Worm (Caenorhabditis elegans) whole organism, L3 larva: ENCODE results near the gene srh-274.
"Not testable (repeated sequence)": the region's sequence is repeated elsewhere in the genome, so short reads cannot be mapped to it uniquely, and the experiment has no call there.

ENCODE experiments used
- R02D3.7 ChIP-seq: fragments of 150-350 bp; optimal IDR thresholded peaks from 2 replicates; lab custom pipeline; 2014; ENCODE audit warnings: missing biosample characterization, missing genetic modification characterization
- aly-2 ChIP-seq: fragments of 150-350 bp; optimal IDR thresholded peaks from 2 replicates; lab custom pipeline; 2014; ENCODE audit warnings: missing biosample characterization, missing genetic modification characterization
- ama-1 ChIP-seq: fragments of 150-350 bp; optimal IDR thresholded peaks from 2 replicates; lab custom pipeline; 2018
- ceh-16 ChIP-seq: sonication (generic microtip); optimal IDR thresholded peaks from 2 replicates; lab custom pipeline; 2017; ENCODE audit warnings: missing biosample characterization, missing genetic modification characterization
- ceh-82 ChIP-seq: fragments of 150-350 bp; optimal IDR thresholded peaks from 2 replicates; lab custom pipeline; 2014; ENCODE audit warnings: missing biosample characterization, missing genetic modification characterization
- ceh-9 ChIP-seq: sonication (generic microtip); optimal IDR thresholded peaks from 2 replicates; lab custom pipeline; 2018; ENCODE audit warnings: missing biosample characterization, missing genetic modification characterization
- egl-27 ChIP-seq: sonication (generic microtip); optimal IDR thresholded peaks from 4 replicates; lab custom pipeline; 2017; ENCODE audit warnings: missing biosample characterization, missing genetic modification reagents, missing genetic modification characterization
- egl-5 ChIP-seq: fragments of 150-350 bp; optimal IDR thresholded peaks from 2 replicates; lab custom pipeline; 2017; ENCODE audit warnings: missing biosample characterization, missing genetic modification reagents, missing genetic modification characterization, inconsistent platforms
- elt-1 ChIP-seq: fragments of 150-350 bp; optimal IDR thresholded peaks from 2 replicates; lab custom pipeline; 2014; ENCODE audit warnings: missing biosample characterization, missing genetic modification characterization
- elt-2 ChIP-seq: sonication (generic microtip); optimal IDR thresholded peaks from 2 replicates; lab custom pipeline; 2016; ENCODE audit warnings: missing genetic modification reagents, mild to moderate bottlenecking, missing genetic modification characterization, missing compliant biosample characterization
- eor-1 ChIP-seq, 2 experiments: fragments of 150-350 bp; optimal IDR thresholded peaks; 2 replicates each; lab custom pipeline; 2014 to 2018; ENCODE audit warnings: missing biosample characterization in 2 of 2, missing genetic modification characterization in 2 of 2
- fkh-10 ChIP-seq: sonication (generic microtip); optimal IDR thresholded peaks from 2 replicates; lab custom pipeline; 2017; ENCODE audit warnings: missing biosample characterization, missing genetic modification reagents, missing genetic modification characterization
- fkh-2 ChIP-seq: fragments of 150-350 bp; optimal IDR thresholded peaks from 2 replicates; lab custom pipeline; 2014; ENCODE audit warnings: missing biosample characterization, missing genetic modification reagents, missing genetic modification characterization
- fos-1 ChIP-seq: fragments of 150-350 bp; optimal IDR thresholded peaks from 2 replicates; lab custom pipeline; 2014; ENCODE audit warnings: missing biosample characterization, missing genetic modification characterization
- hmg-11 ChIP-seq: sonication (generic microtip); optimal IDR thresholded peaks from 2 replicates; lab custom pipeline; 2016; ENCODE audit warnings: missing genetic modification characterization, missing compliant biosample characterization
- jun-1 ChIP-seq: fragments of 150-350 bp; optimal IDR thresholded peaks from 2 replicates; lab custom pipeline; 2014; ENCODE audit warnings: missing biosample characterization, missing genetic modification reagents, missing genetic modification characterization
- lin-15B ChIP-seq: fragments of 150-350 bp; optimal IDR thresholded peaks from 2 replicates; lab custom pipeline; 2014; ENCODE audit warnings: missing biosample characterization, missing genetic modification characterization
- lin-39 ChIP-seq: fragments of 150-350 bp; optimal IDR thresholded peaks from 2 replicates; lab custom pipeline; 2018; ENCODE audit warnings: missing biosample characterization, missing genetic modification reagents, missing genetic modification characterization
- mdl-1 ChIP-seq: fragments of 150-350 bp; optimal IDR thresholded peaks from 2 replicates; lab custom pipeline; 2014; ENCODE audit warnings: missing biosample characterization, missing genetic modification characterization
- mml-1 ChIP-seq: fragments of 150-350 bp; sonication (generic microtip); optimal IDR thresholded peaks from 3 replicates; lab custom pipeline; 2014; ENCODE audit warnings: missing biosample characterization, missing genetic modification characterization
- nfya-1 ChIP-seq: sonication (generic microtip); optimal IDR thresholded peaks from 2 replicates; lab custom pipeline; 2017; ENCODE audit warnings: missing genetic modification characterization, mild to moderate bottlenecking, missing compliant biosample characterization, antibody characterized with exemption, moderate library complexity; ENCODE audit not compliant: insufficient read depth
- nhr-11 ChIP-seq: fragments of 150-350 bp; optimal IDR thresholded peaks from 2 replicates; lab custom pipeline; 2014; ENCODE audit warnings: missing biosample characterization, missing genetic modification characterization
- nhr-237 ChIP-seq: fragments of 150-350 bp; optimal IDR thresholded peaks from 2 replicates; lab custom pipeline; 2014; ENCODE audit warnings: missing biosample characterization, missing genetic modification characterization
- nhr-25 ChIP-seq: sonication (generic microtip); optimal IDR thresholded peaks from 2 replicates; lab custom pipeline; 2017; ENCODE audit warnings: missing biosample characterization, missing genetic modification characterization
- nhr-28 ChIP-seq: fragments of 150-350 bp; optimal IDR thresholded peaks from 2 replicates; lab custom pipeline; 2014; ENCODE audit warnings: missing biosample characterization, missing genetic modification characterization
- nhr-43 ChIP-seq: sonication (generic microtip); optimal IDR thresholded peaks from 2 replicates; lab custom pipeline; 2016; ENCODE audit warnings: mild to moderate bottlenecking, missing genetic modification characterization, missing compliant biosample characterization; ENCODE audit not compliant: poor library complexity, severe bottlenecking
- nhr-77 ChIP-seq: fragments of 150-350 bp; optimal IDR thresholded peaks from 2 replicates; lab custom pipeline; 2014; ENCODE audit warnings: missing biosample characterization, missing genetic modification characterization
- pqm-1 ChIP-seq: fragments of 150-350 bp; optimal IDR thresholded peaks from 2 replicates; lab custom pipeline; 2017; ENCODE audit warnings: missing biosample characterization, missing genetic modification characterization, inconsistent platforms
- sea-2 ChIP-seq: fragments of 150-350 bp; sonication (generic microtip); optimal IDR thresholded peaks from 4 replicates; lab custom pipeline; 2014; ENCODE audit warnings: missing biosample characterization, missing genetic modification reagents, missing genetic modification characterization
- skn-1 ChIP-seq: fragments of 150-350 bp; optimal IDR thresholded peaks from 2 replicates; lab custom pipeline; 2014; ENCODE audit warnings: missing biosample characterization, missing genetic modification characterization
- snpc-4 ChIP-seq: fragments of 150-350 bp; optimal IDR thresholded peaks from 2 replicates; lab custom pipeline; 2014; ENCODE audit warnings: missing biosample characterization, missing genetic modification characterization
- tbx-2 ChIP-seq: sonication (generic microtip); optimal IDR thresholded peaks from 2 replicates; lab custom pipeline; 2016; ENCODE audit warnings: mild to moderate bottlenecking, missing genetic modification characterization, missing compliant biosample characterization
- unc-39 ChIP-seq: sonication (generic microtip); optimal IDR thresholded peaks from 4 replicates; lab custom pipeline; 2017; ENCODE audit warnings: missing biosample characterization, missing genetic modification characterization

srh-274 gene

DNA sequence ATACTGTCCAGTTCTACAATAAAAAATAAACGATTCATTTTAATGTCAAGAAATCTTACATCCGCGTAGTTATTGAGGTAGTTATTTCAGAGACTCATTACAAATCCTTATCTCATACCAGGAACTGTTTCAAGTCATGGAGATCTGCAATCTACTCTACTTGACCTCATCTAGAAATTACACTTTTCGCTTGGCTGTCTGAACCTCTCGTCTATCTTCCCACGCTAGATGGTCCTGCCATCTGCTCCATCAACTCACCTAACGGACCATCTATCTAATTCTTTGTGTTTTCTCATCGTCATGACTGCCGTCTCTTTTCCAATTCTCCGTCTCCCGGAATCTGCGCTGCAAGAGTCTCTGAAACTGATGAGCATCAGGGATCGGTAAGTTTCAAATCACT lies 11.3 kb downstream of the srh-274 start, which contains the start of gene F45D11.7:
TSS of gene F45D11.7 (plus strand) at position 301 of the 400 bp plus-strand sequence.
- TF ChIP-seq fkh-10 (GFP tag; lab: Kevin White, UChicago); nfya-1 (tag; lab: Kevin White, UChicago); nhr-28: not testable (repeated sequence)
- TF ChIP-seq, all 47 proteins: peak for 0; not testable (repeated sequence) for 47

DNA sequence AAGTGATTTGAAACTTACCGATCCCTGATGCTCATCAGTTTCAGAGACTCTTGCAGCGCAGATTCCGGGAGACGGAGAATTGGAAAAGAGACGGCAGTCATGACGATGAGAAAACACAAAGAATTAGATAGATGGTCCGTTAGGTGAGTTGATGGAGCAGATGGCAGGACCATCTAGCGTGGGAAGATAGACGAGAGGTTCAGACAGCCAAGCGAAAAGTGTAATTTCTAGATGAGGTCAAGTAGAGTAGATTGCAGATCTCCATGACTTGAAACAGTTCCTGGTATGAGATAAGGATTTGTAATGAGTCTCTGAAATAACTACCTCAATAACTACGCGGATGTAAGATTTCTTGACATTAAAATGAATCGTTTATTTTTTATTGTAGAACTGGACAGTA lies 13.2 kb downstream of the srh-274 start, which contains the start of gene F45D11.11:
TSS of gene F45D11.11 (minus strand) at position 101 of the 400 bp plus-strand sequence.
- not testable (repeated sequence) for TF ChIP-seq tbx-2 (tag; lab: Kevin White, UChicago); unc-39; fkh-2 (tag; lab: Kevin White, UChicago)
- TF ChIP-seq, all 47 proteins: peak for 0; not testable (repeated sequence) for 47

DNA sequence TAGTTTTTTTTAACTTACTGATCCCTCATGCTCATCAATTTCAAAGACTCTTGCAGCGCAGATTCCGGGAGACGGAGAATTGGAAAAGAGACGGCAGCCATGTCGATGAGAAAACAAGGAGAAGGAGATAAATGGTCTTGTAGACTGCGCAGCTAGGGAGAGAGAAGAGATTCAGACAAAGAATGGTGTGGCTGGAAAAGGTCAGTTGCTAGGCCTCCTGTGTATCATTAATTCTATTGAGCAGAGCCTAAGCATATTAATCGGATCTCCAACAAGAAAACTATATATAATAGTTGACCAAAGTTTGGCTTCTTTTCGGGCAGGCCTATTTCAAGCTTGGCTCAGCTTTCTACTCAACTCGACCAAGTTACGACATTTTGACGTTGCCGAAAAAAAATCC lies 16.6 kb downstream of the srh-274 start, which contains the start of gene fbxb-29:
TSS of gene fbxb-29 (minus strand) at position 101 of the 400 bp plus-strand sequence.
- no peak for TF ChIP-seq ama-1 (lab: Kevin White, UChicago)
- no peak for TF ChIP-seq nhr-237 (tag; lab: Kevin White, UChicago)
- TF ChIP-seq, all 47 proteins: peak for 0

- TF ChIP-seq nhr-28 (no peak), skn-1 (tag; lab: Kevin White, UChicago) (no peak), ama-1 (lab: Kevin White, UChicago) (no peak), egl-5 (tag; lab: Kevin White, UChicago) (no peak), snpc-4 (tag; lab: Kevin White, UChicago) (no peak), fos-1 (tag; lab: Kevin White, UChicago) (no peak), lin-39 (tag; lab: Kevin White, UChicago) (no peak), fkh-2 (tag; lab: Kevin White, UChicago) (no peak), nhr-25 (tag; lab: Kevin White, UChicago) (no peak), fkh-10 (GFP tag; lab: Kevin White, UChicago) (no peak), pqm-1 (tag; lab: Kevin White, UChicago) (no peak), nhr-43 (tag; lab: Kevin White, UChicago) (no peak), nfya-1 (tag; lab: Kevin White, UChicago) (no peak), mml-1 (tag; lab: Kevin White, UChicago) (no peak), ceh-9 (tag; lab: Kevin White, UChicago) (no peak), ceh-82 (tag; lab: Kevin White, UChicago) (no peak), mdl-1 (no peak), R02D3.7 (tag; lab: Kevin White, UChicago) (no peak)
Measured at ce11 chrII:1001351-1001750, 18.4 kb downstream of the srh-274 start, which contains the start of the genes fbxb-30 and F45D11.5. Gene fbxb-30, minus strand, starts transcription at chrII:1001451. Gene F45D11.5, plus strand, starts transcription at chrII:1001702.

DNA sequence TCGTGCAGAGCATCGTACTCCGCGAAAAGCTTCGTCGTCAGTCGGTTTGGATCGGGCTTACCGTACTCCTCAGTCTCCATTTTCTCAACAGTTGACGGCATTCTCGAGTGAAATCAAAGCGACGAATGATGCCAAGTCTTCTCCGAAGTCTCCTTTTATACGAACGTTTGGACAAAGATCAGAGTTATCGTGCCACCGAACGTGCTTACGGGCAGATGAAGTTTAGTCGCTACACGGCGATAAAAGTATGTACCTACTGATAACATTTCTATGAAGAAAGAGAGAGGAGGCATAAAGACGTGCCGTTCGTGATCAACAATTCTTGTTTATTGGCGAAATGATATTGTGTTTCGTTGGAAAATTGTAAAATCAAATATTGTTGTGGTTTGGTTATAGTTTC lies 23.4 kb downstream of the srh-274 start, which contains the start of gene F45D11.14:
TSS of gene F45D11.14 (minus strand) at position 101 of the 400 bp plus-strand sequence.
- not testable (repeated sequence) for TF ChIP-seq ceh-16; eor-1 (tag; optimal IDR thresholded peaks at IDR 0.05; lab: Kevin White, UChicago); nhr-77

DNA sequence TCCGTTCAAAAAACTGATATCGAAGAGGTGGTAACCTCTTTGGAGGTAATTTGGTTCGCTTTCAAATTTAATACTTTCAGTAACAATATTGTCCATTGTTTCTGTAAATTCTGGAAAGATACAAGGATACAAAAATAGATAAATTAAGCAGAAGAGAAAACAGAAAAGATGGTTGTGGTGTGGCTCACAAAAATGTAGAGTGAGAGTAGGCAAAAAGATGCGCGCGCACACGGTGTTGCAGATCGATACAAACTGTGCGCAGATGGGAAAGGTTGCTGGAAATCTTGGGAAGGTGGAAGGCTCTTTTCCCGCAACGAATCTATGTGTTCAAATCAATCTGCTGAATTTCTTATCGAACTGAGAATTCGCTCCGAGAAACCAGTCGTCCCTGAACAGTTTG lies 41.7 kb downstream of the srh-274 start, which contains the start of gene btb-11:
TSS of gene btb-11 (minus strand) at position 101 of the 400 bp plus-strand sequence.
- TF ChIP-seq lin-39, aly-2, jun-1 (tag; lab: Kevin White, UChicago): not testable (repeated sequence)

DNA sequence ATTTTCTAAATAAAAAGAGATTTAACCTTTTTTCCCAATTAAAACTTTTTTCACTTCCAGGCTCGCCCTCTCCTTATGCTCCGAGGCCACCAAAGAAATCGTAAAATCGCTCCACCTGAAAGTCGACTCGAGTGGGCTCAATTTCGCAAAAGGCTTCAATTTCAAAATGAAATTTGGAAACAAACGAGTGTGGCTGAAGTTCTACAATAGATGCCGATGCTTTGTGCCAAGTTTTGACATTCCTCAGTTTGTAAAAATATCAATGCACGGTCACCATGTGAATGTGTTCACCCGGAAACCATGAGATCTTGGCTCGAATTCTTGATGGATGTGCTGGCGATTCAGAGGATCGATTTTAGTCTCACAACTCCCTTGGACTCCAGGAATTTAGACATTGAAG lies 43.7 kb downstream of the srh-274 start, which contains the start of gene M01D1.12:
TSS of gene M01D1.12 (plus strand) at position 301 of the 400 bp plus-strand sequence.
- no peak for TF ChIP-seq lin-39 (tag; lab: Kevin White, UChicago)
- no peak for TF ChIP-seq elt-1 (tag; lab: Kevin White, UChicago)
- TF ChIP-seq ceh-16 = no peak
- TF ChIP-seq aly-2 (tag; lab: Kevin White, UChicago) = no peak
- no peak for TF ChIP-seq nhr-77
- TF ChIP-seq elt-2 (tag; lab: Kevin White, UChicago) = no peak
- TF ChIP-seq pqm-1 (tag; lab: Kevin White, UChicago) = no peak
- TF ChIP-seq nhr-28 = no peak
- TF ChIP-seq hmg-11 = no peak
- TF ChIP-seq nhr-11 (tag; lab: Kevin White, UChicago) = no peak
- no peak for TF ChIP-seq egl-27 (tag; lab: Kevin White, UChicago)
- TF ChIP-seq lin-15B (tag; lab: Kevin White, UChicago) = no peak
- no peak for TF ChIP-seq ceh-82 (tag; lab: Kevin White, UChicago)
- no peak for TF ChIP-seq ama-1 (lab: Kevin White, UChicago)
- TF ChIP-seq mml-1 (tag; lab: Kevin White, UChicago) = no peak
- no peak for TF ChIP-seq snpc-4 (tag; lab: Kevin White, UChicago)
- no peak for TF ChIP-seq sea-2
- TF ChIP-seq egl-5 (tag; lab: Kevin White, UChicago) = no peak
- TF ChIP-seq, all 47 proteins: peak for 0
